Fruit fly (Drosophila melanogaster) whole organism, embryonic: ENCODE results near the gene CG7970.

Experiments
- BEAF-32 ChIP-seq: fragments of 200-800 bp; sonication (Bioruptor generic); optimal IDR thresholded peaks from 3 replicates; lab custom pipeline; 2017; ENCODE audit warnings: missing biosample characterization, missing genetic modification characterization, mild to moderate bottlenecking, moderate library complexity, missing genetic modification reagents
- Bgb ChIP-seq: fragments of 200-800 bp; sonication (Bioruptor generic); IDR thresholded peaks from 2 replicates; pipeline ENCODE4 v1.3.6; 2022; ENCODE audit warnings: missing biosample characterization, missing genetic modification characterization; ENCODE audit not compliant: partially characterized antibody
- CG10147 ChIP-seq: fragments of 200-800 bp; sonication (Bioruptor generic); optimal IDR thresholded peaks from 2 replicates; lab custom pipeline; 2019; ENCODE audit warnings: missing biosample characterization, mild to moderate bottlenecking, missing genetic modification characterization, moderate library complexity
- CG1024 ChIP-seq: fragments of 200-800 bp; sonication (Bioruptor generic); IDR thresholded peaks from 2 replicates; pipeline ENCODE4 v1.3.6; 2022; ENCODE audit warnings: missing biosample characterization, missing genetic modification characterization
- CG11560 ChIP-seq: fragments of 200-800 bp; sonication (Bioruptor generic); IDR thresholded peaks from 3 replicates; pipeline ENCODE4 v1.3.6; 2022; ENCODE audit warnings: missing biosample characterization, missing genetic modification characterization
- CG1233 ChIP-seq: fragments of 200-800 bp; sonication (Bioruptor generic); optimal IDR thresholded peaks from 4 replicates; lab custom pipeline; 2018; ENCODE audit warnings: missing biosample characterization, mild to moderate bottlenecking, missing genetic modification characterization
- CG12744 ChIP-seq: fragments of 200-800 bp; sonication (Bioruptor generic); optimal IDR thresholded peaks from 2 replicates; lab custom pipeline; 2016; ENCODE audit warnings: missing biosample characterization, missing genetic modification characterization
- CG13624 ChIP-seq: fragments of 200-800 bp; sonication (Bioruptor generic); optimal IDR thresholded peaks from 2 replicates; lab custom pipeline; 2016; ENCODE audit warnings: missing biosample characterization, missing genetic modification characterization
- CG17802 ChIP-seq: fragments of 200-800 bp; sonication (Bioruptor generic); optimal IDR thresholded peaks from 2 replicates; lab custom pipeline; 2018; ENCODE audit warnings: missing biosample characterization, mild to moderate bottlenecking, missing genetic modification characterization, moderate library complexity
- CG17829 ChIP-seq: fragments of 200-800 bp; optimal IDR thresholded peaks from 2 replicates; lab custom pipeline; 2019; ENCODE audit warnings: missing biosample characterization, mild to moderate bottlenecking, missing genetic modification characterization, moderate library complexity
- CG1792 ChIP-seq: fragments of 200-800 bp; sonication (Bioruptor generic); optimal IDR thresholded peaks from 2 replicates; lab custom pipeline; 2016; ENCODE audit warnings: missing biosample characterization, missing genetic modification characterization
- CG2199 ChIP-seq: fragments of 200-800 bp; sonication (Bioruptor generic); IDR thresholded peaks from 3 replicates; pipeline ENCODE4 v1.3.6; 2022; ENCODE audit warnings: missing biosample characterization, missing genetic modification characterization
- CG31388 ChIP-seq: fragments of 200-800 bp; sonication (Bioruptor generic); optimal IDR thresholded peaks from 2 replicates; lab custom pipeline; 2016; ENCODE audit warnings: missing biosample characterization, missing genetic modification characterization
- CG32767 ChIP-seq: fragments of 200-800 bp; sonication (Bioruptor generic); IDR thresholded peaks from 2 replicates; pipeline ENCODE4 v1.3.6; 2022; ENCODE audit warnings: missing biosample characterization, missing genetic modification characterization
- CG32772 ChIP-seq: fragments of 200-800 bp; sonication (Bioruptor generic); IDR thresholded peaks from 2 replicates; pipeline ENCODE4 v1.3.6; 2022; ENCODE audit warnings: missing biosample characterization, missing genetic modification characterization
- CG34422 ChIP-seq: fragments of 200-800 bp; sonication (Bioruptor generic); IDR thresholded peaks from 3 replicates; pipeline ENCODE4 v1.3.6; 2022; ENCODE audit warnings: missing biosample characterization, missing genetic modification characterization
- CG3726 ChIP-seq: fragments of 200-800 bp; sonication (Bioruptor generic); IDR thresholded peaks from 3 replicates; pipeline ENCODE4, ENCODE4 v1.3.6; 2022; ENCODE audit warnings: missing biosample characterization, missing genetic modification characterization
- CG7357 ChIP-seq: fragments of 200-800 bp; sonication (Bioruptor generic); IDR thresholded peaks from 3 replicates; pipeline ENCODE4 v1.3.6; 2022; ENCODE audit warnings: missing biosample characterization, missing genetic modification characterization
- CG7372 ChIP-seq: fragments of 200-800 bp; sonication (Bioruptor generic); IDR thresholded peaks from 2 replicates; pipeline ENCODE4 v1.3.6; 2022; ENCODE audit warnings: missing biosample characterization, missing genetic modification characterization
- CG7786 ChIP-seq: fragments of 200-800 bp; sonication (Bioruptor generic); optimal IDR thresholded peaks from 2 replicates; lab custom pipeline; 2016; ENCODE audit warnings: missing biosample characterization, missing genetic modification characterization
- Camta ChIP-seq: fragments of 200-800 bp; sonication (Bioruptor generic); optimal IDR thresholded peaks from 2 replicates; lab custom pipeline; 2016; ENCODE audit warnings: missing biosample characterization, missing genetic modification characterization
- Chrac-16 ChIP-seq: fragments of 200-800 bp; sonication (Bioruptor generic); optimal IDR thresholded peaks from 3 replicates; lab custom pipeline; 2016; ENCODE audit warnings: missing biosample characterization, missing genetic modification characterization
- D19B ChIP-seq: fragments of 200-800 bp; sonication (Bioruptor generic); optimal IDR thresholded peaks from 2 replicates; lab custom pipeline; 2017; ENCODE audit warnings: missing biosample characterization, mild to moderate bottlenecking, missing genetic modification characterization
- Dad ChIP-seq: fragments of 200-800 bp; sonication (Bioruptor generic); optimal IDR thresholded peaks from 3 replicates; lab custom pipeline; 2016; ENCODE audit warnings: missing biosample characterization, missing genetic modification characterization
- Deaf1 ChIP-seq: fragments of 200-800 bp; optimal IDR thresholded peaks from 3 replicates; lab custom pipeline; 2019; ENCODE audit warnings: missing biosample characterization, mild to moderate bottlenecking, missing genetic modification characterization, moderate library complexity
- Dll ChIP-seq: fragments of 200-800 bp; sonication (Bioruptor generic); IDR thresholded peaks from 4 replicates; pipeline ENCODE4 v1.3.6; 2022; ENCODE audit warnings: missing biosample characterization, missing genetic modification characterization; ENCODE audit not compliant: partially characterized antibody
- Fer3 ChIP-seq: fragments of 200-800 bp; sonication (Bioruptor generic); optimal IDR thresholded peaks from 2 replicates; lab custom pipeline; 2018; ENCODE audit warnings: missing biosample characterization, mild to moderate bottlenecking, missing genetic modification characterization, moderate library complexity
- H2.0 ChIP-seq: fragments of 200-800 bp; sonication (Bioruptor generic); IDR thresholded peaks from 2 replicates; pipeline ENCODE4 v1.3.6; 2022; ENCODE audit warnings: missing biosample characterization, missing genetic modification characterization
- Hand ChIP-seq: fragments of 200-800 bp; sonication (Bioruptor generic); optimal IDR thresholded peaks from 2 replicates; lab custom pipeline; 2017; ENCODE audit warnings: mild to moderate bottlenecking, missing biosample characterization, missing genetic modification reagents, missing genetic modification characterization
- Hr51 ChIP-seq, 2 experiments: fragments of 200-800 bp; sonication (Bioruptor generic); optimal IDR thresholded peaks; 2 replicates in 1 of 2; 3 replicates in 1 of 2; lab custom pipeline; 2016 to 2018; ENCODE audit warnings: missing biosample characterization in 2 of 2, missing genetic modification characterization in 2 of 2, mild to moderate bottlenecking in 1 of 2, moderate library complexity in 1 of 2
- Med ChIP-seq: fragments of 200-800 bp; sonication (Bioruptor generic); peaks from one replicate; lab custom pipeline; 2016; ENCODE audit warnings: missing biosample characterization, missing genetic modification characterization, mild to moderate bottlenecking, inconsistent platforms, moderate library complexity
- Nf-YA ChIP-seq: fragments of 200-800 bp; sonication (Bioruptor generic); IDR thresholded peaks from 2 replicates; pipeline ENCODE4 v1.3.6; 2022; ENCODE audit warnings: missing biosample characterization, missing genetic modification characterization
- Sox100B ChIP-seq: fragments of 200-800 bp; sonication (Bioruptor generic); optimal IDR thresholded peaks from 3 replicates; lab custom pipeline; 2018; ENCODE audit warnings: missing biosample characterization, mild to moderate bottlenecking, missing genetic modification characterization
- Ssrp ChIP-seq: fragments of 200-800 bp; sonication (Bioruptor generic); optimal IDR thresholded peaks from 2 replicates; lab custom pipeline; 2018; ENCODE audit warnings: missing biosample characterization, mild to moderate bottlenecking, missing genetic modification characterization, moderate library complexity
- Usf ChIP-seq: fragments of 200-800 bp; sonication (Bioruptor generic); optimal IDR thresholded peaks from 2 replicates; lab custom pipeline; 2017; ENCODE audit warnings: missing genotype, missing biosample characterization, missing genetic modification characterization
- ab ChIP-seq: fragments of 200-800 bp; sonication (Bioruptor generic); optimal IDR thresholded peaks from 2 replicates; lab custom pipeline; 2016; ENCODE audit warnings: missing biosample characterization, missing genetic modification characterization
- ap ChIP-seq: fragments of 200-800 bp; sonication (Bioruptor generic); IDR thresholded peaks from 2 replicates; pipeline ENCODE4 v1.3.6; 2022; ENCODE audit warnings: missing biosample characterization, missing genetic modification characterization
- ara ChIP-seq: fragments of 200-800 bp; sonication (Bioruptor generic); IDR thresholded peaks from 2 replicates; pipeline ENCODE4 v1.3.6; 2022; ENCODE audit warnings: missing biosample characterization, missing genetic modification characterization
- br ChIP-seq: fragments of >200 bp; optimal IDR thresholded peaks from 2 replicates; lab custom pipeline; 2017
- cg ChIP-seq: fragments of 200-800 bp; sonication (Bioruptor generic); optimal IDR thresholded peaks from 3 replicates; lab custom pipeline; 2019; ENCODE audit warnings: missing biosample characterization, mild to moderate bottlenecking, missing genetic modification characterization, moderate library complexity
- ewg ChIP-seq: fragments of 200-800 bp; sonication (Bioruptor generic); optimal IDR thresholded peaks from 3 replicates; lab custom pipeline; 2017; ENCODE audit warnings: mild to moderate bottlenecking, missing biosample characterization, missing genetic modification reagents, missing genetic modification characterization
- gsb ChIP-seq: fragments of 200-800 bp; sonication (Bioruptor generic); IDR thresholded peaks from 2 replicates; pipeline ENCODE4 v1.3.6; 2022; ENCODE audit warnings: missing biosample characterization, missing genetic modification characterization
- gt ChIP-seq: fragments of 200-800 bp; sonication (Bioruptor generic); IDR thresholded peaks from 2 replicates; pipeline ENCODE4 v1.3.6; 2022; ENCODE audit warnings: missing biosample characterization, missing genetic modification characterization
- hth ChIP-seq: fragments of >200 bp; optimal IDR thresholded peaks from 2 replicates; lab custom pipeline; 2017; ENCODE audit warnings: inconsistent platforms
- ken ChIP-seq: fragments of 200-800 bp; sonication (Bioruptor generic); IDR thresholded peaks from 3 replicates; pipeline ENCODE4 v1.3.6; 2022; ENCODE audit warnings: missing biosample characterization, missing genetic modification characterization
- lola ChIP-seq, 3 experiments: fragments of >200 bp in 2 of 3; fragments of 200-800 bp in 1 of 3; sonication (Bioruptor generic) in 1 of 3; optimal IDR thresholded peaks; 2 replicates each; lab custom pipeline; 2017 to 2019; ENCODE audit warnings: missing biosample characterization in 3 of 3, missing genetic modification characterization in 3 of 3, mild to moderate bottlenecking in 1 of 3, moderate library complexity in 1 of 3
- peb ChIP-seq: fragments of 200-800 bp; sonication (Bioruptor generic); IDR thresholded peaks from 2 replicates; pipeline ENCODE4 v1.3.6; 2022; ENCODE audit warnings: missing biosample characterization, missing genetic modification characterization
- slou ChIP-seq: fragments of 200-800 bp; sonication (Bioruptor generic); optimal IDR thresholded peaks from 3 replicates; lab custom pipeline; 2016; ENCODE audit warnings: missing biosample characterization, missing genetic modification characterization
- sob ChIP-seq: fragments of 200-800 bp; sonication (Bioruptor generic); IDR thresholded peaks from 2 replicates; pipeline ENCODE4 v1.3.6; 2022; ENCODE audit warnings: missing biosample characterization, missing genetic modification characterization
- tx ChIP-seq: fragments of 200-800 bp; sonication (Bioruptor generic); optimal IDR thresholded peaks from 2 replicates; lab custom pipeline; 2016; ENCODE audit warnings: missing biosample characterization, missing genetic modification characterization
- usp ChIP-seq: fragments of >200 bp; optimal IDR thresholded peaks from 2 replicates; lab custom pipeline; 2017; ENCODE audit warnings: missing biosample characterization, missing genetic modification characterization

The CG7970 gene

dm6 chr3L:1639185-1639812 lies 13.3 kb upstream of the CG7970 start, which contains the start of the genes Mettl2 and Bgb (continued):
- TF ChIP-seq CG12744: no peak
- TF ChIP-seq Nf-YA: no peak
- peak; percentile 86 for TF ChIP-seq CG32767
- no peak for TF ChIP-seq br (lab: Kevin White, UChicago)
- TF ChIP-seq CG34422 (GFP tag; lab: Robert Waterston, UW): peak; percentile 81
- TF ChIP-seq CG1233 (GFP tag; lab: Kevin White, UChicago): peak; percentile 71
- TF ChIP-seq CG32772 (GFP tag; lab: Robert Waterston, UW): peak; percentile 86
- no peak; the same call in 1 of the 2 replicates for TF ChIP-seq gt (GFP tag; lab: Robert Waterston, UW)
- peak; percentile 85 for TF ChIP-seq Dll (GFP tag; lab: Robert Waterston, UW)
- no peak for TF ChIP-seq Hand
- peak; percentile 60 to 68 for TF ChIP-seq Hr51 (GFP tag; optimal IDR thresholded peaks at IDR 0.05; lab: Kevin White, UChicago)
- TF ChIP-seq CG17829 (tag; lab: Kevin White, UChicago): peak; percentile 77
- TF ChIP-seq usp (GFP tag; lab: Kevin White, UChicago): no peak
- peak; percentile 71 for TF ChIP-seq CG11560 (tag; lab: Robert Waterston, UW)
- peak; percentile 38; the same call in 1 of the 2 replicates for TF ChIP-seq peb (GFP tag; lab: Robert Waterston, UW)
- no peak for TF ChIP-seq CG1024 (GFP tag; lab: Robert Waterston, UW)
- TF ChIP-seq CG7357 (GFP tag; lab: Robert Waterston, UW): peak; percentile 75
- TF ChIP-seq Chrac-16 (GFP tag; lab: Kevin White, UChicago): peak; percentile 76
- no peak for TF ChIP-seq cg
- peak; percentile 67 for TF ChIP-seq ara (GFP tag; lab: Robert Waterston, UW)
- TF ChIP-seq Deaf1 (tag; lab: Kevin White, UChicago): peak; percentile 27
- peak in 1 of 3 experiments; percentile 72 for TF ChIP-seq lola (GFP tag; optimal IDR thresholded peaks at IDR 0.05; lab: Kevin White, UChicago)
- peak; percentile 43 for TF ChIP-seq CG31388 (GFP tag; lab: Kevin White, UChicago)
- peak; percentile 60 for TF ChIP-seq H2.0
- no peak for TF ChIP-seq CG2199 (GFP tag; lab: Robert Waterston, UW)
- peak; percentile 63 for TF ChIP-seq D19B (GFP tag; lab: Kevin White, UChicago)
- TF ChIP-seq Fer3: peak; percentile 77
- no peak for TF ChIP-seq gsb (GFP tag; lab: Robert Waterston, UW)
- TF ChIP-seq sob (GFP tag; lab: Robert Waterston, UW): peak; percentile 82
- peak; percentile 76 for TF ChIP-seq ken (GFP tag; lab: Robert Waterston, UW)
- TF ChIP-seq Dad: peak; percentile 67
- peak; percentile 88 for TF ChIP-seq Bgb (GFP tag; lab: Robert Waterston, UW)
- peak; percentile 73 for TF ChIP-seq Ssrp
- TF ChIP-seq hth: no peak
- peak; percentile 52 for TF ChIP-seq Usf (GFP tag; lab: Kevin White, UChicago)
- peak; percentile 89 for TF ChIP-seq BEAF-32 (GFP tag; lab: Kevin White, UChicago)
- no peak for TF ChIP-seq ap (GFP tag; lab: Robert Waterston, UW)
- peak; percentile 75 for TF ChIP-seq Camta (GFP tag; lab: Kevin White, UChicago)
- peak; percentile 83 for TF ChIP-seq CG7786 (GFP tag; lab: Kevin White, UChicago)
- TF ChIP-seq Med: peak; percentile 94
- TF ChIP-seq CG7372 (GFP tag; lab: Robert Waterston, UW): peak; percentile 83
- TF ChIP-seq Sox100B: no peak
- peak; percentile 63 for TF ChIP-seq slou (GFP tag; lab: Kevin White, UChicago)
- peak; percentile 76 for TF ChIP-seq CG10147 (GFP tag; lab: Kevin White, UChicago)
- TF ChIP-seq CG17802 (tag; lab: Kevin White, UChicago): peak; percentile 34
- peak; percentile 76 for TF ChIP-seq tx
- TF ChIP-seq CG13624 (GFP tag; lab: Kevin White, UChicago): peak; percentile 78
- peak; percentile 49 for TF ChIP-seq ab (GFP tag; lab: Kevin White, UChicago)
- peak; percentile 74 for TF ChIP-seq CG1792
- TF ChIP-seq CG3726 (GFP tag; lab: Robert Waterston, UW): peak; percentile 76; the same call in 2 of the 3 replicates
- TF ChIP-seq ewg (GFP tag; lab: Kevin White, UChicago): peak; percentile 29
